Worm (Caenorhabditis elegans): ENCODE data around the gene famh-136.
A peak's percentile ranks its signal among the peaks of the same experiment; 100 is the strongest.

Gene famh-136

DNA sequence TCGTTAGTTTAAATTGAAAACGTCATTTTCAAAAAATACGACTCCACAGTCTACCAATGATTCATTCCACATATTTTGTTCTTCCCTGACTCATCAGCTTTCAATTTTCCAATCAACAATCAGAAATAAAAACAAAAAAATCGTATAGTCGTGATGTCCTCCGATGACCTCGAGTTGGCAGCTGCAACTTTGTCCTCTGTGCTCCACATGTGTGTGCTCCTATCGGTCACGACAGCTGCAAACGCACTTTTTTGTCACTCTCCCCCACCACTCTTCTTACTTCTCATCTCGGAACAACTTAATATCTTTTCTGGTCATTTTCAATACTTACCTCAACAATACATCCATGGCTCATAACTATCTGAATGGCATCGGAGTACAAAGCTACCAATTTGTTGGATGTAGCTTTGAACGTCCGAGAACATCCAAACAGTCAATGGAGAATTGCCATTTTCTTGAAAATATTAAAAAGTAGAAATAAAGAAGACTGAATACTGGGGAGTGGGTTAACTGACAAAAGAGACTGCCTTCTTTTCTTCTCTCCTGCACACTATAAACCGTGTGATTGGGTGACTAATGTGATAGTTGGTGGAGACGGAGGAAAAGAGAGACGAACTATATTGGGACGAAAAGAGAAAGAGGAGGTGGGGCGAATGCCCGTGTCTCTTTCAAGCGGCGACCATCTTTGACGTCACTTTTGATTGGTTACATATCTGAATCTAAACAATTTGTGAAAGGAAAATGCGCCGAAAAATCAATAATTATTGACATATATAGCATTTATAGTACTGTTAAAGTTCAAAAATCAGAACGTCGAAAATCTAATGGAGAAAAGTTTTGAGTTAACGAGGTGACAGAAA is 20.3 kb upstream of the famh-136 start (continued):
- TF ChIP-seq pbrm-1 (GFP tag; IDR thresholded peaks at IDR 0.05) (peak; percentile 35; the same call in 1 of the 2 replicates), ZK185.1 (tag; optimal IDR thresholded peaks at IDR 0.05; ENCODE audit: poor library complexity, severe bottlenecking) (peak; percentile 5)

DNA sequence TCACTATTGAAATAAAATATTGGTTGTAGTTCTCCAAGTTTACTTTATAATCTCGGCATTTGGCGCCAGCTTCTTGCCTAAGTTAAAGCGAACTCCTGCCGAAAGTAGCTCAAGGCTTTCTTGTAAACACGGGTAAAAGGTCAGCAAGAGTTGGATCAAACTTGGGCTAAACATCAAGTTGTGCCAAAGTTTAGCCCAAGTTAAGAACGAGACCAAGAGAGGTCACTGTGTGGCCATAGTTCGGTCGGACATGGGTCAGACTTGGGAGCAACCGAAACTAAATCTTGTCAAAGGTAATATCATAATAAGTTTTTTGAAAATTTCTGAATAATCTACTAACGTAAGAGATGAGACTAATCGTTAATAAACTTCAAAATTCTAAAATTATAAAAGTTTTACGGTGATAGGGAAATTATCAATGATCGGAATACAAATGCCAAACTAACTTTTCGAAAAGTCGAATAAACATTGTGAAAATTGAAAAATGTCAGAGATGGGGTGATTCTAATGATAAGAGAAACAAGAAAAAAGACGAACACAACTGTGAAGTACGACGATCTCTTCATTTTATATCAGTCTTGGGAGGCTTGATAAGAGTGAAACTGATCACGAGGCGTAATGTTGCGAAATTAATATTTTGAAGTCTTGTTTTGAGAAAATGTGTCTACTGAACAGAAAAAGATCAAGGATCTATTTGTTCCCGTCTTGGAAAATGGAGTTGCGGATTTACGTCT is 19.5 kb upstream of the famh-136 start:
- peak; percentile 12 for TF ChIP-seq F23B12.7 (tag; optimal IDR thresholded peaks at IDR 0.05; ENCODE audit: insufficient read depth)
- no peak for TF ChIP-seq B0019.2 (GFP tag; conservative IDR thresholded peaks at IDR 0.05)
- TF ChIP-seq zfh-2 (GFP tag; conservative IDR thresholded peaks at IDR 0.05), result no peak
- TF ChIP-seq F55B11.4 (tag; optimal IDR thresholded peaks at IDR 0.05; ENCODE audit: borderline replicate concordance, insufficient read depth), result no peak
- 0 out of 2 replicates have a peak, but pooled peaks have one; percentile 46 for TF ChIP-seq aptf-2 (GFP tag; conservative IDR thresholded peaks at IDR 0.05)
- TF ChIP-seq unc-62 (GFP tag; optimal IDR thresholded peaks at IDR 0.05), result peak; percentile 31
- no peak for TF ChIP-seq nhr-90 (tag; optimal IDR thresholded peaks at IDR 0.05)
- TF ChIP-seq zim-3 (tag; optimal IDR thresholded peaks at IDR 0.05), result peak; percentile 75
- TF ChIP-seq attf-3 (GFP tag; conservative IDR thresholded peaks at IDR 0.05), result no peak
- peak; percentile 39 for TF ChIP-seq attf-5 (GFP tag; optimal IDR thresholded peaks at IDR 0.05)
- TF ChIP-seq lin-40 (tag; optimal IDR thresholded peaks at IDR 0.05), result peak; percentile 40
- TF ChIP-seq ztf-25 (GFP tag; IDR thresholded peaks at IDR 0.05), result no peak
- TF ChIP-seq F10E7.11 (tag; optimal IDR thresholded peaks at IDR 0.05), result no peak
- no peak for TF ChIP-seq F22D6.2 (tag; optimal IDR thresholded peaks at IDR 0.05)
- TF ChIP-seq aptf-3 (GFP tag; IDR thresholded peaks at IDR 0.05), result no peak
- no peak for TF ChIP-seq snpc-4 (GFP tag; optimal IDR thresholded peaks at IDR 0.05)
- TF ChIP-seq snpc-4 (tag; optimal IDR thresholded peaks at IDR 0.05), result peak in 1 of 4 experiments; percentile 15
- no peak for TF ChIP-seq T26A5.8 (tag; optimal IDR thresholded peaks at IDR 0.05)
- peak; percentile 96 for TF ChIP-seq cebp-1 (GFP tag; IDR thresholded peaks at IDR 0.05)
- TF ChIP-seq cebp-1 (tag; optimal IDR thresholded peaks at IDR 0.05), result peak; percentile 97
- TF ChIP-seq dox-1 (GFP tag; IDR thresholded peaks at IDR 0.05), result no peak
- TF ChIP-seq lag-1 (GFP tag; IDR thresholded peaks at IDR 0.05), result no peak
- peak in 1 of 2 experiments; percentile 21 for TF ChIP-seq let-607 (tag; optimal IDR thresholded peaks at IDR 0.05)
- no peak for TF ChIP-seq hsf-1 (GFP tag; IDR thresholded peaks at IDR 0.05)
- TF ChIP-seq ceh-91 (GFP tag; IDR thresholded peaks at IDR 0.05), result no peak
- TF ChIP-seq snpc-3.4 (tag; optimal IDR thresholded peaks at IDR 0.05), result no peak
- peak; percentile 46 for TF ChIP-seq tbp1 (GFP tag; optimal IDR thresholded peaks at IDR 0.05)
- no peak for TF ChIP-seq F49E8.2 (tag; optimal IDR thresholded peaks at IDR 0.05; ENCODE audit: insufficient read depth)
- peak; percentile 56; the same call in 1 of the 2 replicates for TF ChIP-seq Y56A3A.18 (GFP tag; IDR thresholded peaks at IDR 0.05)
- TF ChIP-seq K12H6.12 (tag; optimal IDR thresholded peaks at IDR 0.05), result no peak
- no peak for TF ChIP-seq ama-1 (optimal IDR thresholded peaks at IDR 0.05)
- TF ChIP-seq ama-1 (GFP tag; optimal IDR thresholded peaks at IDR 0.05), result no peak
- TF ChIP-seq mcd-1 (GFP tag; IDR thresholded peaks at IDR 0.05), result no peak
- TF ChIP-seq efl-1 (GFP tag; optimal IDR thresholded peaks at IDR 0.05), result no peak
- no peak for TF ChIP-seq gei-17 (GFP tag; optimal IDR thresholded peaks at IDR 0.05)
- TF ChIP-seq unc-130 (GFP tag; optimal IDR thresholded peaks at IDR 0.05), result no peak
- TF ChIP-seq Y53G8AR.9 (GFP tag; conservative IDR thresholded peaks at IDR 0.05), result no peak
- peak; percentile 90 for TF ChIP-seq nhr-80 (tag; optimal IDR thresholded peaks at IDR 0.05)

Data from whole organism, young adult.